Worm (Caenorhabditis elegans) whole organism, L4/young adult: ENCODE results near the gene eat-17.

Source experiments
- W03F9.2 ChIP-seq: fragments of 150-350 bp; optimal IDR thresholded peaks from 2 replicates; lab custom pipeline; 2014; ENCODE audit warnings: missing biosample characterization, missing genetic modification characterization
- dao-5 ChIP-seq: sonication (generic microtip); optimal IDR thresholded peaks from 2 replicates; lab custom pipeline; 2016; ENCODE audit warnings: missing genotype, missing genetic modification characterization, moderate library complexity, missing compliant biosample characterization
- him-1 ChIP-seq: sonication (generic microtip); optimal IDR thresholded peaks from 2 replicates; lab custom pipeline; 2016; ENCODE audit warnings: missing genotype, missing genetic modification reagents, missing genetic modification characterization, missing compliant biosample characterization

DNA sequence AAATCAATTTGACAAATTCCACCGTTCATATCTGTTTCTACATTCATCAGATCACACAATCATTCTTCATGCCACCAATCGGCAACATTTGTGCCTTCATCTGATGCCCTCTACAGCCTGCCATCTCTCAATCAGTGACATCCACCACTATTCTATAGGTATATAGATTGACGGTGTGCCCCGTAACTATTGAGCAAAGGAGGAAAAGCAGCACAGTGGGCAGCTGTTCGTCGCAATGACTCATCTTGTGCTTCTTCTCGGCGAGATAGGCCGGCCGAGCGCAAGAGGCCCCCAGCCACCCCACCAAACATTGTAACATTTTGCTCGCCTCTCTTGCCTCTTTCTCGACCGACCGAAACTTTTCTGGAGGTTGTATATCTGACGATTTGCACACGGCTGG lies 24.5 kb downstream of the eat-17 start:
- no peak for TF ChIP-seq him-1 (tag; lab: Kevin White, UChicago)
- TF ChIP-seq W03F9.2 (tag; lab: Kevin White, UChicago) = no peak
- TF ChIP-seq dao-5 = no peak
